Fruit fly (Drosophila melanogaster): ENCODE measurements around the gene p130CAS.

The p130CAS gene

DNA sequence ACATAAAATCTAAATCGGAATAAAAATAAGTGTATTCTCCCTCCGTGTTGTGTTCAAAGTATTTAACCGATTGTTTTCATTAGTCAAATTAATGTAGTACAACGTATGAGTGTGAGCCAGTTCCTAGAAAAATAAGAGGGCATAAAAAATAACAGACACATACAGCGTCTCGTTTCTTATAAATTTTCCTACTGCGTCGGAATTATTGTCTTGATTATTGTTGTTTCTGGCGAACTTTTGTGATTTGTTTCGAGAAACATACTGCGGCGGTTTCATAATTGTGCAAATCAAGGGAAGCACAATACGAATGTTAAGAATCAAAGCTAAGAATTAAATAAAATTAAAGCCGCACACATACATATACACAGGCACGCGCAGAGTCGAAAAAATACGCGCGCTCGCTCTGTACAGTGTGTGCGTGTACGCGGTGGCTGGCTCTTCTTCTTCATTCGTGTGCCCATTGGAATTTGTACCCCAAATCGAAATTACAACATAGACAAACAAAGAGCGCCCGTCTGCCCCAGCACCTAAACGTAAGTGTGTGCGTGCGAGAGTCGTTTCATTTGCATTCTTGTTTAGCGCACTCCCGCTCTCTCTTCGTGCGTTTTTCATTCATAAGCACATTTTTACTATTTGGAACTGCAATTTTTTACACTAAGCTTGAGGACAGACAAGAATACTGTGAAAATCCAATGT lies 20.5 kb upstream of the p130CAS start (continued):
- TF ChIP-seq CG14014 (GFP tag; IDR thresholded peaks at IDR 0.05) (no peak), CG10321 (GFP tag; IDR thresholded peaks at IDR 0.05) (no peak), CG14050 (GFP tag; IDR thresholded peaks at IDR 0.05) (no peak), Rfx (GFP tag; IDR thresholded peaks at IDR 0.05) (peak; percentile 7; the same call in 1 of the 2 replicates), CG7372 (GFP tag; IDR thresholded peaks at IDR 0.05) (no peak), esg (GFP tag; conservative IDR thresholded peaks at IDR 0.05) (no peak), MBD-R2 (GFP tag; IDR thresholded peaks at IDR 0.05) (no peak), da (GFP tag; optimal IDR thresholded peaks at IDR 0.05) (no peak), ci (GFP tag; IDR thresholded peaks at IDR 0.05) (peak; percentile 67; the same call in 1 of the 3 replicates), Oaz (GFP tag; IDR thresholded peaks at IDR 0.05) (no peak), CG31365 (tag; optimal IDR thresholded peaks at IDR 0.05) (no peak), gfzf (GFP tag; optimal IDR thresholded peaks at IDR 0.05) (no peak), wek (GFP tag; optimal IDR thresholded peaks at IDR 0.05) (no peak), ken (GFP tag; IDR thresholded peaks at IDR 0.05) (no peak), crol (GFP tag; IDR thresholded peaks at IDR 0.05) (peak; percentile 65), rib (GFP tag; IDR thresholded peaks at IDR 0.05) (peak; percentile 61; the same call in 1 of the 2 replicates), vfl (GFP tag; optimal IDR thresholded peaks at IDR 0.05) (no peak), CG17359 (tag; optimal IDR thresholded peaks at IDR 0.05) (peak; percentile 13), CG4282 (GFP tag; optimal IDR thresholded peaks at IDR 0.05) (no peak), CG10565 (GFP tag; optimal IDR thresholded peaks at IDR 0.05) (no peak), sqz (GFP tag; optimal IDR thresholded peaks at IDR 0.05) (peak; percentile 4), row (GFP tag; IDR thresholded peaks at IDR 0.05) (no peak), CG7357 (GFP tag; IDR thresholded peaks at IDR 0.05) (no peak), Vsx1 (GFP tag; optimal IDR thresholded peaks at IDR 0.05) (no peak), Pdp1 (GFP tag; optimal IDR thresholded peaks at IDR 0.05) (peak in 1 of 2 experiments; percentile 53), mirr (GFP tag; optimal IDR thresholded peaks at IDR 0.05) (peak; percentile 84), Sox100B (GFP tag; optimal IDR thresholded peaks at IDR 0.05) (no peak), disco-r (GFP tag; optimal IDR thresholded peaks at IDR 0.05) (no peak), Gug (GFP tag; IDR thresholded peaks at IDR 0.05) (no peak), her (GFP tag; optimal IDR thresholded peaks at IDR 0.05) (no peak), CG2678 (tag; optimal IDR thresholded peaks at IDR 0.05) (peak; percentile 14), CG15514 (GFP tag; optimal IDR thresholded peaks at IDR 0.05) (no peak), inv (GFP tag; IDR thresholded peaks at IDR 0.05; ENCODE audit: partially characterized antibody) (no peak), Side (GFP tag; optimal IDR thresholded peaks at IDR 0.05) (no peak), CG4730 (GFP tag; IDR thresholded peaks at IDR 0.05) (no peak), CG4360 (GFP tag; IDR thresholded peaks at IDR 0.05) (no peak), CG2875 (GFP tag; optimal IDR thresholded peaks at IDR 0.05) (no peak), pum (GFP tag; optimal IDR thresholded peaks at IDR 0.05) (no peak), CG13775 (GFP tag; optimal IDR thresholded peaks at IDR 0.05) (peak; percentile 6), lbe (GFP tag; optimal IDR thresholded peaks at IDR 0.05) (no peak), dysf (GFP tag; IDR thresholded peaks at IDR 0.05) (no peak), sens-2 (GFP tag; IDR thresholded peaks at IDR 0.05) (no peak), CG16815 (GFP tag; optimal IDR thresholded peaks at IDR 0.05) (no peak), Nf-YC (tag; optimal IDR thresholded peaks at IDR 0.05) (peak; percentile 20), CG7839 (tag; optimal IDR thresholded peaks at IDR 0.05) (no peak), Bteb2 (GFP tag; optimal IDR thresholded peaks at IDR 0.05) (no peak), CG2889 (GFP tag; IDR thresholded peaks at IDR 0.05) (no peak), Doc3 (GFP tag; IDR thresholded peaks at IDR 0.05; ENCODE audit: partially characterized antibody) (no peak), CoRest (tag; optimal IDR thresholded peaks at IDR 0.05) (no peak), crc (GFP tag; optimal IDR thresholded peaks at IDR 0.05) (no peak), seq (GFP tag; IDR thresholded peaks at IDR 0.05) (no peak; the same call in 1 of the 2 replicates)

Data from whole organism, embryonic.